Worm (Caenorhabditis elegans) whole organism, L4 larva: ENCODE data around the gene Y41C4A.11.

Experiments
- D1046.2 ChIP-seq: fragments of 200-800 bp; sonication (Bioruptor generic); IDR thresholded peaks from 2 replicates; pipeline ENCODE4 v1.3.6; 2022; ENCODE audit warnings: missing genetic modification characterization, missing compliant biosample characterization
- F10B5.3 ChIP-seq: sonication (generic microtip); optimal IDR thresholded peaks from 2 replicates; lab custom pipeline; 2016; ENCODE audit warnings: mild to moderate bottlenecking, missing genetic modification characterization, missing compliant biosample characterization
- F26F4.8 ChIP-seq: fragments of 200-800 bp; sonication (Bioruptor generic); conservative IDR thresholded peaks from 2 replicates; pipeline ENCODE4 v1.3.6; 2022; ENCODE audit warnings: missing genetic modification characterization, missing compliant biosample characterization
- R02D3.7 ChIP-seq: fragments of 150-350 bp; sonication (generic microtip); optimal IDR thresholded peaks from 3 replicates; lab custom pipeline; 2014; ENCODE audit warnings: missing biosample characterization, missing genetic modification characterization
- T26A8.4 ChIP-seq: fragments of 200-800 bp; sonication (Bioruptor generic); IDR thresholded peaks from 2 replicates; pipeline ENCODE4 v1.3.6; 2022; ENCODE audit warnings: missing genetic modification characterization, missing compliant biosample characterization
- Y48G9A.11 ChIP-seq: fragments of 200-800 bp; sonication (Bioruptor generic); IDR thresholded peaks from 2 replicates; pipeline ENCODE4 v1.3.6; 2022; ENCODE audit warnings: missing genetic modification reagents, missing genetic modification characterization, missing compliant biosample characterization
- ZK546.5 ChIP-seq, 2 experiments: sonication (generic microtip); optimal IDR thresholded peaks; 2 replicates each; lab custom pipeline; 2017; ENCODE audit warnings: missing biosample characterization in 2 of 2, missing genetic modification characterization in 2 of 2
- ama-1 ChIP-seq: fragments of 150-350 bp; optimal IDR thresholded peaks from 2 replicates; lab custom pipeline; 2014; ENCODE audit warnings: inconsistent platforms, mixed read lengths
- attf-4 ChIP-seq: sonication (generic microtip); optimal IDR thresholded peaks from 3 replicates; lab custom pipeline; 2017; ENCODE audit warnings: missing biosample characterization, missing genetic modification characterization
- ceh-32 ChIP-seq: sonication (generic microtip); optimal IDR thresholded peaks from 2 replicates; lab custom pipeline; 2016; ENCODE audit warnings: mild to moderate bottlenecking, missing genetic modification characterization, missing compliant biosample characterization; ENCODE audit not compliant: poor library complexity
- ceh-44 ChIP-seq: fragments of 200-800 bp; sonication (Bioruptor generic); IDR thresholded peaks from 2 replicates; pipeline ENCODE4 v1.3.6; 2022; ENCODE audit warnings: missing genetic modification reagents, missing genetic modification characterization, missing compliant biosample characterization
- ceh-62 ChIP-seq: sonication (generic microtip); optimal IDR thresholded peaks from 2 replicates; lab custom pipeline; 2017; ENCODE audit warnings: missing biosample characterization, missing genetic modification characterization
- daf-12 ChIP-seq: fragments of 150-350 bp; optimal IDR thresholded peaks from 2 replicates; lab custom pipeline; 2014; ENCODE audit warnings: missing biosample characterization, missing genetic modification reagents, missing genetic modification characterization
- daf-19 ChIP-seq: fragments of 200-800 bp; sonication (Bioruptor generic); conservative IDR thresholded peaks from 2 replicates; pipeline ENCODE4 v1.3.6; 2022; ENCODE audit warnings: missing genetic modification characterization, missing compliant biosample characterization
- daf-8 ChIP-seq: fragments of 200-800 bp; sonication (Bioruptor generic); IDR thresholded peaks from 2 replicates; pipeline ENCODE4 v1.3.6; 2022; ENCODE audit warnings: missing genetic modification characterization, missing compliant biosample characterization
- dpl-1 ChIP-seq: fragments of 150-350 bp; optimal IDR thresholded peaks from 2 replicates; lab custom pipeline; 2014; ENCODE audit warnings: missing biosample characterization, missing genetic modification reagents, missing genetic modification characterization
- dve-1 ChIP-seq: sonication (generic microtip); optimal IDR thresholded peaks from 2 replicates; lab custom pipeline; 2017; ENCODE audit warnings: antibody characterized with exemption, mild to moderate bottlenecking, missing genetic modification characterization, missing compliant biosample characterization; ENCODE audit not compliant: insufficient read depth
- egl-43 ChIP-seq: fragments of 200-800 bp; sonication (Bioruptor generic); IDR thresholded peaks from 2 replicates; pipeline ENCODE4 v1.3.6; 2022; ENCODE audit warnings: missing genetic modification reagents, missing genetic modification characterization, missing compliant biosample characterization
- fkh-10 ChIP-seq: fragments of 150-350 bp; optimal IDR thresholded peaks from 2 replicates; lab custom pipeline; 2014; ENCODE audit warnings: missing biosample characterization, missing genetic modification reagents, missing genetic modification characterization
- hif-1 ChIP-seq, 2 experiments: sonication (generic microtip); optimal IDR thresholded peaks; 2 replicates each; lab custom pipeline; 2016 to 2017; ENCODE audit warnings: missing compliant biosample characterization in 2 of 2, missing genetic modification characterization in 2 of 2, missing genetic modification reagents in 2 of 2, missing genotype in 2 of 2, mild to moderate bottlenecking in 1 of 2
- hlh-11 ChIP-seq: fragments of 200-800 bp; sonication (Bioruptor generic); optimal IDR thresholded peaks from 2 replicates; lab custom pipeline; 2018; ENCODE audit warnings: mild to moderate bottlenecking, missing genetic modification characterization, missing compliant biosample characterization
- hmg-1.1 ChIP-seq: fragments of 200-800 bp; sonication (Bioruptor generic); IDR thresholded peaks from 2 replicates; pipeline ENCODE4 v1.3.6; 2022; ENCODE audit warnings: missing genetic modification reagents, missing genetic modification characterization, missing compliant biosample characterization
- lim-7 ChIP-seq: fragments of 200-800 bp; sonication (Bioruptor generic); IDR thresholded peaks from 2 replicates; pipeline ENCODE4 v1.3.6; 2022; ENCODE audit warnings: missing genetic modification characterization, missing compliant biosample characterization
- lin-1 ChIP-seq: fragments of 200-800 bp; sonication (Bioruptor generic); IDR thresholded peaks from 2 replicates; pipeline ENCODE4 v1.3.6; 2022; ENCODE audit warnings: missing genetic modification reagents, missing genetic modification characterization, missing compliant biosample characterization
- lin-13 ChIP-seq: fragments of 150-350 bp; optimal IDR thresholded peaks from 2 replicates; lab custom pipeline; 2014; ENCODE audit warnings: missing biosample characterization, missing genetic modification reagents, missing genetic modification characterization
- lin-29 ChIP-seq: fragments of 200-800 bp; sonication (Bioruptor generic); IDR thresholded peaks from 2 replicates; pipeline ENCODE4 v1.3.6; 2022; ENCODE audit warnings: missing genetic modification reagents, missing genetic modification characterization, missing compliant biosample characterization
- lin-39 ChIP-seq: fragments of 150-350 bp; optimal IDR thresholded peaks from 2 replicates; lab custom pipeline; 2014; ENCODE audit warnings: missing biosample characterization, missing genetic modification reagents, missing genetic modification characterization
- lsy-2 ChIP-seq, 2 experiments: fragments of 150-350 bp in 1 of 2; sonication (generic microtip) in 1 of 2; optimal IDR thresholded peaks; 2 replicates each; lab custom pipeline; 2014 to 2017; ENCODE audit warnings: missing biosample characterization in 2 of 2, missing genetic modification characterization in 2 of 2
- mep-1 ChIP-seq: fragments of 150-350 bp; sonication (generic microtip); optimal IDR thresholded peaks from 3 replicates; lab custom pipeline; 2014; ENCODE audit warnings: missing biosample characterization, missing genetic modification characterization
- mxl-2 ChIP-seq: fragments of 200-800 bp; sonication (Bioruptor generic); conservative IDR thresholded peaks from 2 replicates; pipeline ENCODE4 v1.3.6; 2022; ENCODE audit warnings: missing genetic modification reagents, missing genetic modification characterization, missing compliant biosample characterization
- mxl-3 ChIP-seq: fragments of 200-800 bp; sonication (Bioruptor generic); optimal IDR thresholded peaks from 2 replicates; lab custom pipeline; 2018; ENCODE audit warnings: mild to moderate bottlenecking, missing genetic modification characterization, missing compliant biosample characterization
- nhr-10 ChIP-seq: fragments of 150-350 bp; optimal IDR thresholded peaks from 2 replicates; lab custom pipeline; 2014; ENCODE audit warnings: missing biosample characterization, missing genetic modification characterization
- nhr-102 ChIP-seq: sonication (generic microtip); optimal IDR thresholded peaks from 2 replicates; lab custom pipeline; 2016; ENCODE audit warnings: mild to moderate bottlenecking, missing genetic modification characterization, moderate library complexity, missing compliant biosample characterization
- nhr-11 ChIP-seq: fragments of 150-350 bp; optimal IDR thresholded peaks from 2 replicates; lab custom pipeline; 2014; ENCODE audit warnings: missing biosample characterization, missing genetic modification characterization
- nhr-111 ChIP-seq: fragments of 200-800 bp; sonication (Bioruptor generic); optimal IDR thresholded peaks from 2 replicates; lab custom pipeline; 2018; ENCODE audit warnings: mild to moderate bottlenecking, missing genetic modification characterization, missing compliant biosample characterization
- nhr-237 ChIP-seq: sonication (generic microtip); optimal IDR thresholded peaks from 2 replicates; lab custom pipeline; 2017; ENCODE audit warnings: missing biosample characterization, missing genetic modification characterization
- nhr-28 ChIP-seq: fragments of 150-350 bp; optimal IDR thresholded peaks from 2 replicates; lab custom pipeline; 2014; ENCODE audit warnings: missing biosample characterization, missing genetic modification characterization
- nhr-48 ChIP-seq: sonication (generic microtip); optimal IDR thresholded peaks from 2 replicates; lab custom pipeline; 2016; ENCODE audit warnings: mild to moderate bottlenecking, missing genetic modification characterization, missing compliant biosample characterization
- nhr-6 ChIP-seq: fragments of 150-350 bp; optimal IDR thresholded peaks from 2 replicates; lab custom pipeline; 2014; ENCODE audit warnings: missing biosample characterization, missing genetic modification characterization
- nhr-76 ChIP-seq: fragments of 150-350 bp; optimal IDR thresholded peaks from 2 replicates; lab custom pipeline; 2014; ENCODE audit warnings: missing biosample characterization, missing genetic modification characterization
- sdz-12 ChIP-seq: fragments of 200-800 bp; sonication (Bioruptor generic); optimal IDR thresholded peaks from 2 replicates; lab custom pipeline; 2018; ENCODE audit warnings: mild to moderate bottlenecking, missing genetic modification characterization, missing compliant biosample characterization
- set-16 ChIP-seq: fragments of 200-800 bp; sonication (Bioruptor generic); IDR thresholded peaks from 2 replicates; pipeline ENCODE4 v1.3.6; 2022; ENCODE audit warnings: missing genetic modification reagents, missing genetic modification characterization, missing compliant biosample characterization
- snpc-1.2 ChIP-seq: fragments of 200-800 bp; sonication (Bioruptor generic); IDR thresholded peaks from 2 replicates; pipeline ENCODE4 v1.3.6; 2022; ENCODE audit warnings: missing genetic modification reagents, missing genetic modification characterization, missing compliant biosample characterization
- snpc-4 ChIP-seq: fragments of 150-350 bp; optimal IDR thresholded peaks from 2 replicates; lab custom pipeline; 2014; ENCODE audit warnings: missing biosample characterization, missing genetic modification characterization
- spr-1 ChIP-seq: sonication (generic microtip); optimal IDR thresholded peaks from 2 replicates; lab custom pipeline; 2016; ENCODE audit warnings: mild to moderate bottlenecking, missing genetic modification characterization, missing compliant biosample characterization
- tag-97 ChIP-seq: fragments of 200-800 bp; sonication (Bioruptor generic); IDR thresholded peaks from 2 replicates; pipeline ENCODE4 v1.3.6; 2022; ENCODE audit warnings: missing genetic modification characterization, missing compliant biosample characterization
- tra-1 ChIP-seq: fragments of 200-800 bp; sonication (Bioruptor generic); IDR thresholded peaks from 2 replicates; pipeline ENCODE4 v1.3.6; 2022; ENCODE audit warnings: missing genetic modification reagents, missing genetic modification characterization, missing compliant biosample characterization
- unc-130 ChIP-seq: sonication (generic microtip); optimal IDR thresholded peaks from 2 replicates; lab custom pipeline; 2016; ENCODE audit warnings: missing genetic modification reagents, missing genetic modification characterization, missing compliant biosample characterization
- unc-39 ChIP-seq: sonication (generic microtip); optimal IDR thresholded peaks from 2 replicates; lab custom pipeline; 2017; ENCODE audit warnings: missing biosample characterization, missing genetic modification characterization
- vab-7 ChIP-seq: fragments of 200-800 bp; sonication (Bioruptor generic); IDR thresholded peaks from 2 replicates; pipeline ENCODE4 v1.3.6; 2022; ENCODE audit warnings: missing genetic modification reagents, missing genetic modification characterization, missing compliant biosample characterization
- zfp-3 ChIP-seq: fragments of 200-800 bp; sonication (Bioruptor generic); conservative IDR thresholded peaks from 2 replicates; pipeline ENCODE4 v1.3.6; 2022; ENCODE audit warnings: missing genetic modification reagents, missing genetic modification characterization, missing compliant biosample characterization
- ztf-11 ChIP-seq: fragments of 150-350 bp; optimal IDR thresholded peaks from 2 replicates; lab custom pipeline; 2014; ENCODE audit warnings: missing biosample characterization, missing genetic modification characterization
- ztf-7 ChIP-seq: fragments of 150-350 bp; optimal IDR thresholded peaks from 2 replicates; lab custom pipeline; 2014; ENCODE audit warnings: missing biosample characterization, missing genetic modification characterization

The Y41C4A.11 gene

DNA sequence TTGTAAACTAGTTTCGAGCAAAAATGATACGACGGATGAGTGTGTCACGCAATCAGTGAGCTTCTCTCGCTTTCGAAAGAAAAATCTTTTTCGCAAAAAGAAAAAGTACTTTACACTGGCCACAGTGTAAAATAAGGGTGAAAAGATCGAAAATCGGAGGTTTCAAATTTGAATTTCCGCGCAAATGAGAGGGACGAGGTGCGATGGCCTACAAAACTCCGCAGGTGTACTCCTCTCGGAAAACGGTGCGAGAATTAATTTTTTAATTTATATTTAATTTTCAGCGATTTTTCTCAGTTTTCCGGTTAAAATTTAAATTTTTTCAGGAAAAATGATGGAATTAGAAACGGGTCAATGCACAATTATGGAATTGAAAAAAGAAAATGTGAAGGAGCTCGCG, 27.1 kb downstream of the Y41C4A.11 start, which contains the start of gene mrt-2 (continued):
- TF ChIP-seq lin-39 (tag; lab: Kevin White, UChicago) (no peak), ztf-7 (tag; lab: Kevin White, UChicago) (peak; percentile 16), nhr-76 (tag; lab: Kevin White, UChicago) (no peak), F26F4.8 (no peak), ama-1 (no peak), ZK546.5 (tag; optimal IDR thresholded peaks at IDR 0.05; lab: Kevin White, UChicago) (no peak), Y48G9A.11 (no peak; the same call in 1 of the 2 replicates), ceh-62 (tag; lab: Kevin White, UChicago) (no peak), D1046.2 (no peak), nhr-111 (GFP tag; lab: Kevin White, UChicago) (no peak), ceh-32 (tag; lab: Kevin White, UChicago) (no peak), mxl-3 (GFP tag; lab: Kevin White, UChicago) (no peak), lin-29 (GFP tag; lab: Robert Waterston, UW) (no peak), nhr-11 (no peak), dpl-1 (GFP tag; lab: Kevin White, UChicago) (peak; percentile 97), mxl-2 (GFP tag; lab: Robert Waterston, UW) (no peak), nhr-10 (no peak), nhr-28 (tag; lab: Kevin White, UChicago) (peak; percentile 24), dve-1 (peak; percentile 64), unc-130 (peak; percentile 75), F10B5.3 (tag; lab: Kevin White, UChicago) (no peak), tra-1 (no peak; the same call in 1 of the 2 replicates), nhr-102 (tag; lab: Kevin White, UChicago) (peak; percentile 49), hlh-11 (tag; lab: Kevin White, UChicago) (no peak), spr-1 (peak; percentile 27), ztf-11 (tag; lab: Kevin White, UChicago) (no peak), T26A8.4 (GFP tag; lab: Robert Waterston, UW) (0 out of 2 replicates have a peak, but pooled peaks have one; percentile 48), sdz-12 (GFP tag; lab: Kevin White, UChicago) (peak; percentile 4), snpc-1.2 (GFP tag; lab: Robert Waterston, UW) (no peak), snpc-4 (tag; lab: Kevin White, UChicago) (no peak), lsy-2 (tag; optimal IDR thresholded peaks at IDR 0.05; lab: Kevin White, UChicago) (peak in 1 of 2 experiments; percentile 83), lin-13 (GFP tag; lab: Kevin White, UChicago) (peak; percentile 45), vab-7 (GFP tag; lab: Robert Waterston, UW) (no peak), attf-4 (tag; lab: Kevin White, UChicago) (no peak), nhr-237 (tag; lab: Kevin White, UChicago) (no peak), ceh-44 (0 out of 2 replicates have a peak, but pooled peaks have one; percentile 2), daf-12 (tag; lab: Kevin White, UChicago) (no peak), lin-1 (0 out of 2 replicates have a peak, but pooled peaks have one; percentile 18), tag-97 (no peak), set-16 (GFP tag; lab: Robert Waterston, UW) (no peak), nhr-48 (tag; lab: Kevin White, UChicago) (no peak), daf-8 (GFP tag; lab: Robert Waterston, UW) (no peak), egl-43 (GFP tag; lab: Robert Waterston, UW) (no peak), hmg-1.1 (GFP tag; lab: Robert Waterston, UW) (no peak), unc-39 (tag; lab: Kevin White, UChicago) (no peak), lim-7 (GFP tag; lab: Robert Waterston, UW) (no peak), R02D3.7 (tag; lab: Kevin White, UChicago) (no peak), zfp-3 (no peak), hif-1 (tag; optimal IDR thresholded peaks at IDR 0.05; lab: Kevin White, UChicago) (peak in 1 of 2 experiments; percentile 93), fkh-10 (GFP tag; lab: Kevin White, UChicago) (no peak), nhr-6 (tag; lab: Kevin White, UChicago) (peak; percentile 70), daf-19 (GFP tag; lab: Robert Waterston, UW) (no peak), mep-1 (tag; lab: Kevin White, UChicago) (peak; percentile 76)
